Fruit fly (Drosophila melanogaster): ENCODE data around the gene CG31064.

Gene CG31064

DNA sequence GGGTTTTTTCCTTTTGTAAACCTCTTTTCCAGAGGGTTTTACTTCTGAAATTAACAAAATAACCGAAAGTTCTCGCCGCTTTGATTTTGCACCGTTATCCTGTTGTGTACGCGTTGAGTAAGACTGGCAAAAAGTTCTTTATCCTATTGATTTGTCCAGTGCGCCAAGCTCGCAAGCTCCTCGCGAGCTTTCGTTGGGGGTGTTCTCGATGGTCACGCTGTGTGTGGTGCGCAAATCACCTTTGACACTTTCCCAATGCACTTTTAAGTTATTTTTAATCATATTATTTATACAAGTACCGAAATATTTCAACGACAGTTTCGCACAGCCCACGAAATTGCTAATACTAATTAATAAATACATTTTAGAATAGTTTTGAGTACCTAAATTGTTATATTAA is 905 bp downstream of the CG31064 start:
- TF ChIP-seq Abd-B (GFP tag; optimal IDR thresholded peaks at IDR 0.05) (no peak), OdsH (GFP tag; optimal IDR thresholded peaks at IDR 0.05) (no peak), N (GFP tag; optimal IDR thresholded peaks at IDR 0.05) (no peak), Hr78 (GFP tag; optimal IDR thresholded peaks at IDR 0.05) (no peak), dl (GFP tag; optimal IDR thresholded peaks at IDR 0.05; ENCODE audit: insufficient read depth in 1 of 2, partially characterized antibody in 2 of 2) (no peak), woc (GFP tag; optimal IDR thresholded peaks at IDR 0.05) (no peak), sv (GFP tag; optimal IDR thresholded peaks at IDR 0.05) (no peak), Sp1 (GFP tag; optimal IDR thresholded peaks at IDR 0.05) (no peak), foxo (GFP tag; optimal IDR thresholded peaks at IDR 0.05) (no peak), dmrt93B (GFP tag; optimal IDR thresholded peaks at IDR 0.05) (no peak), fru (GFP tag; optimal IDR thresholded peaks at IDR 0.05) (no peak), HLH106 (tag; optimal IDR thresholded peaks at IDR 0.05) (no peak), tai (GFP tag; optimal IDR thresholded peaks at IDR 0.05) (no peak), pan (optimal IDR thresholded peaks at IDR 0.05) (no peak), Jra (GFP tag; optimal IDR thresholded peaks at IDR 0.05) (no peak), Mio (GFP tag; optimal IDR thresholded peaks at IDR 0.05) (no peak), br (GFP tag; optimal IDR thresholded peaks at IDR 0.05) (no peak), lola (GFP tag; optimal IDR thresholded peaks at IDR 0.05) (no peak), Dfd (GFP tag; optimal IDR thresholded peaks at IDR 0.05) (no peak)

DNA sequence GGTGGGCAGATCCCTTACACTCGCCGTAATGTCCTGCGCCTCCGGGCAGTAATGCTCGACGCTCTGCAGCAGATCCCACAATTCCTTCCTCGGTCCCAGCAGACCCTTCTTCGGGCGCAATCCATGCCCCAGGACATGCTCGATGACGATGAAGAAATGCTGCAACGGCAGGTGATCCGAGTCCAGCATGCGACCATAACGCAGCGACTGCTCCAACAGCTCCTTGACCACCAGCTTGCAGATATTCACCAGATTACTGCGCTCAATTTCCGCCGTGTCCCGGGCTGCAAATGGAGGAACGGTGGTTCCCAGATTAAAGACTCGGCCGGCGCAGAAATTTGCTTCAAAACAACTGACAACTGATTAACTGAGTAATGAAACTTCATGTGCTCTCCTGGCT is 5.5 kb downstream of the CG31064 start, which contains the start of gene CG31068:
CG31068 (plus strand) TSS at position 301 of the 400 bp plus-strand sequence.
- TF ChIP-seq dl (GFP tag; optimal IDR thresholded peaks at IDR 0.05; ENCODE audit: insufficient read depth in 1 of 2, partially characterized antibody in 2 of 2): no peak
- no peak for TF ChIP-seq Sp1 (GFP tag; optimal IDR thresholded peaks at IDR 0.05)
- no peak for TF ChIP-seq jim (GFP tag; optimal IDR thresholded peaks at IDR 0.05)
- TF ChIP-seq Hnf4 (GFP tag; optimal IDR thresholded peaks at IDR 0.05): no peak
- TF ChIP-seq Vsx2 (GFP tag; optimal IDR thresholded peaks at IDR 0.05; ENCODE audit: partially characterized antibody): no peak
- TF ChIP-seq N (GFP tag; optimal IDR thresholded peaks at IDR 0.05): no peak
- no peak for TF ChIP-seq fru (GFP tag; optimal IDR thresholded peaks at IDR 0.05)
- no peak for TF ChIP-seq OdsH (GFP tag; optimal IDR thresholded peaks at IDR 0.05)
- no peak for TF ChIP-seq Myc (optimal IDR thresholded peaks at IDR 0.05)
- no peak for TF ChIP-seq h (GFP tag; optimal IDR thresholded peaks at IDR 0.05)
- TF ChIP-seq GATAd (GFP tag; optimal IDR thresholded peaks at IDR 0.05): no peak
- no peak for TF ChIP-seq HLH106 (tag; optimal IDR thresholded peaks at IDR 0.05)
- no peak for TF ChIP-seq tai (GFP tag; optimal IDR thresholded peaks at IDR 0.05)
- no peak for TF ChIP-seq sv (GFP tag; optimal IDR thresholded peaks at IDR 0.05)
- TF ChIP-seq CG32264 (GFP tag; optimal IDR thresholded peaks at IDR 0.05): no peak
- no peak for TF ChIP-seq pan (optimal IDR thresholded peaks at IDR 0.05)
- no peak for TF ChIP-seq ey (GFP tag; optimal IDR thresholded peaks at IDR 0.05)
- no peak for TF ChIP-seq woc (GFP tag; optimal IDR thresholded peaks at IDR 0.05)

DNA sequence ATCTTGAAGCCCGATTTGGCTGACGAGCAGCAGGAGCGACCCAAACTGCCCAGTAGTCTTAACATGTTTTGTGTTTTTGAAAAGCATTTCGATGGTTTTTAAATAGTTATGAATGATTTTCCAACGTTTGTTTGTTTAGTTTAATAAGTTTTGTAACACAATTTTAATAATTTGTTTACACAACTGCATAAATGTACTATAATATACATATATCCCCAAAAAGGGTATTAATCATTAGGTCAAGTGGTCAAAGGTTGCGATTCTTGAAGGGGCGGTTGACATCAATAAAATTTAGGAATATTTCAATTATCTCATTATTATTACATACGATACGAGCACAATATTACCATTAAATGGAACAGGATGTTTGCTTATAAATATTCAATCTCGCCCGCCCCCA is 9.5 kb downstream of the CG31064 start, which contains the start of gene CG42814:
CG42814 (minus strand) TSS at position 101 of the 400 bp plus-strand sequence.
- no peak for TF ChIP-seq Vsx2 (GFP tag; optimal IDR thresholded peaks at IDR 0.05; ENCODE audit: partially characterized antibody)

DNA sequence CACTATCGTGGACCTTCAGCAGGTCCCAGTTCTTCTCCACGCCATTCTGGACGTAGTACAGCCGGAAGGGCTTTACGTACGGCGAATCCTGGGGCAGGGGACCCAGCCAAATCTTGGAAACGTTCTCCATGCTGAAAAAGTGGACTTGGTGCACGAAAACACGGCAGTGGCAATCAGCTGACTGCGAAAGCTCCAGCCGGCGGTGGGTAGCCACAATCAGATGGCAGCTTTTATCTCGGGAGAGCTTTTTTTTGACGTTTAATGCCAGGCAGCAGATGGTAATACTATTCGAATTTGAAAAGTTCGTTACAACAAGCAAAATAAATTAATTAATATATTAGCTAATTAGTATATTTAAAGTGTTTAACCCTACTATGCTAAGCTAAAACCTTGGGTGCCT is 10.5 kb downstream of the CG31064 start, which contains the start of gene CG42813:
CG42813 (minus strand) TSS at position 220 of the 400 bp plus-strand sequence.
- TF ChIP-seq dsf (GFP tag; optimal IDR thresholded peaks at IDR 0.05; ENCODE audit: borderline replicate concordance) (no peak), fru (GFP tag; optimal IDR thresholded peaks at IDR 0.05) (no peak), Vsx2 (GFP tag; optimal IDR thresholded peaks at IDR 0.05; ENCODE audit: partially characterized antibody) (no peak), h (GFP tag; optimal IDR thresholded peaks at IDR 0.05) (no peak), Myc (optimal IDR thresholded peaks at IDR 0.05) (no peak), sv (GFP tag; optimal IDR thresholded peaks at IDR 0.05) (no peak), brk (GFP tag; optimal IDR thresholded peaks at IDR 0.05) (no peak), Hnf4 (GFP tag; optimal IDR thresholded peaks at IDR 0.05) (no peak), CG32264 (GFP tag; optimal IDR thresholded peaks at IDR 0.05) (no peak), pan (optimal IDR thresholded peaks at IDR 0.05) (no peak), Abd-B (GFP tag; optimal IDR thresholded peaks at IDR 0.05) (no peak), Mio (GFP tag; optimal IDR thresholded peaks at IDR 0.05) (no peak), Dfd (GFP tag; optimal IDR thresholded peaks at IDR 0.05) (no peak), foxo (GFP tag; optimal IDR thresholded peaks at IDR 0.05) (no peak), HLH106 (tag; optimal IDR thresholded peaks at IDR 0.05) (no peak)

DNA sequence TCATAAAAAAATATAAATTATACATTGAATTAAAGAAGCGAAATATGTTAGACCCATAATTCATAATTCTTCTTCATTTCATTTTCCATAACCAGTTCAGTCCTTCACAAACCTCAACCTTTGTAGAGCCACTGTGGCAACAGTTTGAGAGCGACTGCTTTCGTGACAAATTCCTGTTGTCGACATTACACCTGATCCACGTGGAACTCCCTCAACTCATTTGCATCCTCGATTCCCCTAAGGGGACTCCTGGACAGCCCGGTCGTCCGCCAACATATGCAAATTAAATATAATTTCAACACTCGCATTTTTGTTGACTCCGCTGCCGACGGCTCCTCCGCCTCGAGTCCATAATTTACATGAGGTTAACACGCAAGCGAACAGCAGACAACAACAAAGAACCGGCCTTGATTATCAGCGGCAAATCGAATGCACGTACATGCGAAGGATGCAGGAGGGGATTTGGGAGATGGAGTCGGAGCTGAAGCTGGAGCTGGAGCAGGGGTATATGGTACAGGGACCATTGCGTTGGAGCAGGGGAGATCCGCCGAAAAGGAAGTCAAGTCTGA is 12.7 kb downstream of the CG31064 start:
- TF ChIP-seq CrebA (GFP tag; optimal IDR thresholded peaks at IDR 0.05; ENCODE audit: borderline replicate concordance): no peak
- no peak for TF ChIP-seq Rel (GFP tag; optimal IDR thresholded peaks at IDR 0.05)
- peak; percentile 68 for TF ChIP-seq Rel (tag; optimal IDR thresholded peaks at IDR 0.05)

Measured in whole organism, wandering third instar larva.